Worm (Caenorhabditis elegans): ENCODE data around the gene txt-14.
"Not testable (repeated sequence)": the region's sequence is repeated elsewhere in the genome, so short reads cannot be mapped to it uniquely, and the experiment has no call there.

DNA sequence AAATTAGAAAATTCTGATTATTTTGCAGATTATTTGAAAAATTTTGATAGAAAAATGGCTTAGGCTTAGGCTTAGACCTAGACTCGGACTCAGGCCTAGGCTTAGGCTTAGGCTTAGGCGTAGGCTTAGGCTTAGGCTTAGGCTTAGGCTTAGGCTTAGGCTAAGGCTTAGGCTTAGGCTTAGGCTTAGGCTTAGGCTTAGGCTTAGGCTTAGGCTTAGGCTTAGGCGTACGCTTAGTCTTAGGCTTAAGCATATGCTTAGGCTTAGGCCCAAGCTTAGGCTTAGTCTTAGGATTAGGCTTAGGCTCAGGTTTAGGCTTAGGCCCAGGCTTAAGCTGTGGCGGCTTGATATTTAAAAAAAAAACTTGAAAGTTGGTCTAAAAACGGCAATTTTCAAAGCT lies 16.1 kb upstream of the txt-14 start:
- not testable (repeated sequence) for TF ChIP-seq T22C8.4 (GFP tag; IDR thresholded peaks at IDR 0.05); med-1 (GFP tag; optimal IDR thresholded peaks at IDR 0.05; ENCODE audit: insufficient read depth)
